Fruit fly (Drosophila melanogaster) whole organism, embryonic: ENCODE results near the gene CG31636.
A peak's percentile ranks its signal among the peaks of the same experiment; 100 is the strongest.

Source experiments
- Abd-B ChIP-seq: fragments of 200-800 bp; sonication (Bioruptor generic); optimal IDR thresholded peaks from 2 replicates; lab custom pipeline; 2018; ENCODE audit warnings: missing biosample characterization, mild to moderate bottlenecking, missing genetic modification characterization, moderate library complexity
- Aef1 ChIP-seq: fragments of 200-800 bp; sonication (Bioruptor generic); IDR thresholded peaks from 3 replicates; pipeline ENCODE4 v1.3.6; 2022; ENCODE audit warnings: missing biosample characterization, missing genetic modification characterization
- CG10209 ChIP-seq: fragments of 200-800 bp; sonication (Bioruptor generic); optimal IDR thresholded peaks from 3 replicates; lab custom pipeline; 2017; ENCODE audit warnings: missing biosample characterization, mild to moderate bottlenecking, missing genetic modification characterization, missing genetic modification reagents
- CG11093 ChIP-seq: fragments of 200-800 bp; sonication (Bioruptor generic); IDR thresholded peaks from 3 replicates; pipeline ENCODE4 v1.3.6; 2022; ENCODE audit warnings: missing biosample characterization, missing genetic modification characterization
- CG12744 ChIP-seq: fragments of 200-800 bp; sonication (Bioruptor generic); optimal IDR thresholded peaks from 2 replicates; lab custom pipeline; 2016; ENCODE audit warnings: missing biosample characterization, missing genetic modification characterization
- CG12769 ChIP-seq: fragments of 200-800 bp; sonication (Bioruptor generic); optimal IDR thresholded peaks from 2 replicates; lab custom pipeline; 2019; ENCODE audit warnings: missing biosample characterization, mild to moderate bottlenecking, missing genetic modification characterization, moderate library complexity
- CG13424 ChIP-seq: fragments of 200-800 bp; sonication (Bioruptor generic); optimal IDR thresholded peaks from 2 replicates; lab custom pipeline; 2019; ENCODE audit warnings: missing biosample characterization, mild to moderate bottlenecking, missing genetic modification characterization, moderate library complexity
- CG15514 ChIP-seq: fragments of 200-800 bp; sonication (Bioruptor generic); optimal IDR thresholded peaks from 3 replicates; lab custom pipeline; 2017; ENCODE audit warnings: missing biosample characterization, missing genetic modification characterization, mild to moderate bottlenecking, moderate library complexity, missing genetic modification reagents
- CG15696 ChIP-seq: fragments of 200-800 bp; sonication (Bioruptor generic); optimal IDR thresholded peaks from 2 replicates; lab custom pipeline; 2019; ENCODE audit warnings: missing biosample characterization, mild to moderate bottlenecking, missing genetic modification characterization, moderate library complexity
- CG16863 ChIP-seq: fragments of 200-800 bp; sonication (Bioruptor generic); optimal IDR thresholded peaks from 3 replicates; lab custom pipeline; 2016; ENCODE audit warnings: missing biosample characterization, missing genetic modification characterization
- CG2120 ChIP-seq: fragments of 200-800 bp; sonication (Bioruptor generic); optimal IDR thresholded peaks from 3 replicates; lab custom pipeline; 2016; ENCODE audit warnings: missing biosample characterization, missing genetic modification characterization
- CG31224 ChIP-seq: fragments of 200-800 bp; sonication (Bioruptor generic); IDR thresholded peaks from 2 replicates; pipeline ENCODE4 v1.3.6; 2022; ENCODE audit warnings: missing biosample characterization, missing genetic modification characterization
- CG31388 ChIP-seq: fragments of 200-800 bp; sonication (Bioruptor generic); optimal IDR thresholded peaks from 2 replicates; lab custom pipeline; 2016; ENCODE audit warnings: missing biosample characterization, missing genetic modification characterization
- CG32532 ChIP-seq: fragments of 200-800 bp; sonication (Bioruptor generic); IDR thresholded peaks from 2 replicates; pipeline ENCODE4 v1.3.6; 2022; ENCODE audit warnings: missing biosample characterization, missing genetic modification characterization
- CG3726 ChIP-seq: fragments of 200-800 bp; sonication (Bioruptor generic); IDR thresholded peaks from 3 replicates; pipeline ENCODE4, ENCODE4 v1.3.6; 2022; ENCODE audit warnings: missing biosample characterization, missing genetic modification characterization
- CG3838 ChIP-seq: fragments of 200-800 bp; sonication (Bioruptor generic); optimal IDR thresholded peaks from 3 replicates; lab custom pipeline; 2016; ENCODE audit warnings: missing biosample characterization, missing genetic modification characterization
- CG4854 ChIP-seq: fragments of 200-800 bp; sonication (Bioruptor generic); optimal IDR thresholded peaks from 2 replicates; lab custom pipeline; 2016; ENCODE audit warnings: missing biosample characterization, missing genetic modification characterization, inconsistent platforms
- CG6272 ChIP-seq: fragments of 200-800 bp; sonication (Bioruptor generic); IDR thresholded peaks from 2 replicates; pipeline ENCODE4 v1.3.6; 2022; ENCODE audit warnings: missing biosample characterization, missing genetic modification characterization
- CG7357 ChIP-seq: fragments of 200-800 bp; sonication (Bioruptor generic); IDR thresholded peaks from 3 replicates; pipeline ENCODE4 v1.3.6; 2022; ENCODE audit warnings: missing biosample characterization, missing genetic modification characterization
- CG7745 ChIP-seq: fragments of 200-800 bp; sonication (Bioruptor generic); optimal IDR thresholded peaks from 2 replicates; lab custom pipeline; 2018; ENCODE audit warnings: missing biosample characterization, mild to moderate bottlenecking, missing genetic modification characterization, moderate library complexity
- CG7987 ChIP-seq: fragments of 200-800 bp; sonication (Bioruptor generic); optimal IDR thresholded peaks from 2 replicates; lab custom pipeline; 2018; ENCODE audit warnings: missing biosample characterization, mild to moderate bottlenecking, missing genetic modification characterization, moderate library complexity
- CG8388 ChIP-seq: fragments of 200-800 bp; sonication (Bioruptor generic); optimal IDR thresholded peaks from 2 replicates; lab custom pipeline; 2019; ENCODE audit warnings: missing biosample characterization, mild to moderate bottlenecking, missing genetic modification characterization, moderate library complexity
- CG8765 ChIP-seq: fragments of 200-800 bp; sonication (Bioruptor generic); IDR thresholded peaks from 2 replicates; pipeline ENCODE4 v1.3.6; 2022; ENCODE audit warnings: missing biosample characterization, missing genetic modification characterization
- CG9437 ChIP-seq: fragments of 200-800 bp; sonication (Bioruptor generic); optimal IDR thresholded peaks from 2 replicates; lab custom pipeline; 2018; ENCODE audit warnings: missing biosample characterization, mild to moderate bottlenecking, missing genetic modification characterization
- CrebB ChIP-seq: fragments of 200-800 bp; sonication (Bioruptor generic); optimal IDR thresholded peaks from 3 replicates; lab custom pipeline; 2018; ENCODE audit warnings: missing biosample characterization, mild to moderate bottlenecking, missing genetic modification characterization
- ERR ChIP-seq: fragments of 200-800 bp; sonication (Bioruptor generic); optimal IDR thresholded peaks from 2 replicates; lab custom pipeline; 2016; ENCODE audit warnings: missing biosample characterization, missing genetic modification characterization
- Fer2 ChIP-seq: fragments of 200-800 bp; sonication (Bioruptor generic); optimal IDR thresholded peaks from 2 replicates; lab custom pipeline; 2018; ENCODE audit warnings: missing biosample characterization, mild to moderate bottlenecking, missing genetic modification characterization, moderate library complexity
- Gsc ChIP-seq: fragments of 200-800 bp; sonication (Bioruptor generic); IDR thresholded peaks from 2 replicates; pipeline ENCODE4 v1.3.6; 2022; ENCODE audit warnings: missing biosample characterization, missing genetic modification characterization
- Hr3 ChIP-seq: fragments of 200-800 bp; sonication (Bioruptor generic); optimal IDR thresholded peaks from 3 replicates; lab custom pipeline; 2016; ENCODE audit warnings: missing biosample characterization, missing genetic modification characterization
- Lpt ChIP-seq: fragments of >200 bp; optimal IDR thresholded peaks from 2 replicates; lab custom pipeline; 2018; ENCODE audit warnings: missing biosample characterization, missing genetic modification characterization
- Mrtf ChIP-seq: fragments of 200-800 bp; sonication (Bioruptor generic); IDR thresholded peaks from 3 replicates; pipeline ENCODE4 v1.3.6; 2022; ENCODE audit warnings: missing biosample characterization, missing genetic modification characterization
- PHDP ChIP-seq: fragments of 200-800 bp; sonication (Bioruptor generic); optimal IDR thresholded peaks from 3 replicates; lab custom pipeline; 2018; ENCODE audit warnings: missing biosample characterization, mild to moderate bottlenecking, missing genetic modification characterization, moderate library complexity
- Sox102F ChIP-seq: fragments of 200-800 bp; sonication (Bioruptor generic); optimal IDR thresholded peaks from 2 replicates; lab custom pipeline; 2018; ENCODE audit warnings: missing biosample characterization, mild to moderate bottlenecking, missing genetic modification characterization, moderate library complexity
- Sry-δ ChIP-seq: fragments of 200-800 bp; sonication (Bioruptor generic); optimal IDR thresholded peaks from 2 replicates; lab custom pipeline; 2016; ENCODE audit warnings: missing biosample characterization, missing genetic modification characterization
- ato ChIP-seq: fragments of 200-800 bp; sonication (Bioruptor generic); IDR thresholded peaks from 2 replicates; pipeline ENCODE4 v1.3.6; 2022; ENCODE audit warnings: missing biosample characterization, missing genetic modification characterization; ENCODE audit not compliant: partially characterized antibody
- bigmax ChIP-seq: fragments of 200-800 bp; sonication (Bioruptor generic); optimal IDR thresholded peaks from 2 replicates; lab custom pipeline; 2018; ENCODE audit warnings: missing biosample characterization, mild to moderate bottlenecking, missing genetic modification characterization
- cas ChIP-seq: fragments of 200-800 bp; sonication (Bioruptor generic); IDR thresholded peaks from 2 replicates; pipeline ENCODE4 v1.3.6; 2022; ENCODE audit warnings: missing biosample characterization, missing genetic modification characterization
- ci ChIP-seq: fragments of 200-800 bp; sonication (Bioruptor generic); IDR thresholded peaks from 3 replicates; pipeline ENCODE4 v1.3.6; 2022; ENCODE audit warnings: missing biosample characterization, missing genetic modification characterization
- dati ChIP-seq: fragments of 200-800 bp; sonication (Bioruptor generic); IDR thresholded peaks from 2 replicates; pipeline ENCODE4 v1.3.6; 2022; ENCODE audit warnings: missing biosample characterization, missing genetic modification characterization
- gcm2 ChIP-seq: fragments of 200-800 bp; sonication (Bioruptor generic); optimal IDR thresholded peaks from 2 replicates; lab custom pipeline; 2016; ENCODE audit warnings: missing biosample characterization, missing genetic modification characterization
- grau ChIP-seq: fragments of 200-800 bp; optimal IDR thresholded peaks from 3 replicates; lab custom pipeline; 2019; ENCODE audit warnings: missing biosample characterization, mild to moderate bottlenecking, missing genetic modification characterization, moderate library complexity
- ken ChIP-seq: fragments of 200-800 bp; sonication (Bioruptor generic); IDR thresholded peaks from 3 replicates; pipeline ENCODE4 v1.3.6; 2022; ENCODE audit warnings: missing biosample characterization, missing genetic modification characterization
- lola ChIP-seq, 3 experiments: fragments of >200 bp in 2 of 3; fragments of 200-800 bp in 1 of 3; sonication (Bioruptor generic) in 1 of 3; optimal IDR thresholded peaks; 2 replicates each; lab custom pipeline; 2017 to 2019; ENCODE audit warnings: missing biosample characterization in 3 of 3, missing genetic modification characterization in 3 of 3, mild to moderate bottlenecking in 1 of 3, moderate library complexity in 1 of 3
- luna ChIP-seq: fragments of 200-800 bp; sonication (Bioruptor generic); optimal IDR thresholded peaks from 2 replicates; lab custom pipeline; 2016; ENCODE audit warnings: missing biosample characterization, missing genetic modification characterization
- nau ChIP-seq: fragments of 200-800 bp; sonication (Bioruptor generic); optimal IDR thresholded peaks from 3 replicates; lab custom pipeline; 2017; ENCODE audit warnings: missing biosample characterization, mild to moderate bottlenecking, missing genetic modification characterization, missing genetic modification reagents
- pzg ChIP-seq: fragments of 200-800 bp; sonication (Bioruptor generic); optimal IDR thresholded peaks from 3 replicates; lab custom pipeline; 2018; ENCODE audit warnings: missing biosample characterization, mild to moderate bottlenecking, missing genetic modification characterization, moderate library complexity
- ranshi ChIP-seq: fragments of 200-800 bp; sonication (Bioruptor generic); IDR thresholded peaks from 2 replicates; pipeline ENCODE4 v1.3.6; 2022; ENCODE audit warnings: missing biosample characterization, missing genetic modification characterization
- slp2 ChIP-seq: fragments of 200-800 bp; sonication (Bioruptor generic); optimal IDR thresholded peaks from 2 replicates; lab custom pipeline; 2016; ENCODE audit warnings: missing biosample characterization, missing genetic modification characterization
- tio ChIP-seq: fragments of 200-800 bp; sonication (Bioruptor generic); optimal IDR thresholded peaks from 2 replicates; lab custom pipeline; 2017; ENCODE audit warnings: missing biosample characterization, missing genetic modification characterization, inconsistent platforms
- vvl ChIP-seq: fragments of 200-800 bp; sonication (Bioruptor generic); IDR thresholded peaks from 2 replicates; pipeline ENCODE4 v1.3.6; 2022; ENCODE audit warnings: missing biosample characterization, missing genetic modification characterization
- wek ChIP-seq: fragments of 200-800 bp; sonication (Bioruptor generic); optimal IDR thresholded peaks from 3 replicates; lab custom pipeline; 2018; ENCODE audit warnings: missing biosample characterization, mild to moderate bottlenecking, missing genetic modification characterization, moderate library complexity
- zfh1 ChIP-seq: fragments of 200-800 bp; sonication (Bioruptor generic); IDR thresholded peaks from 3 replicates; pipeline ENCODE4 v1.3.6; 2022; ENCODE audit warnings: missing biosample characterization, missing genetic modification characterization

CG31636 gene

DNA sequence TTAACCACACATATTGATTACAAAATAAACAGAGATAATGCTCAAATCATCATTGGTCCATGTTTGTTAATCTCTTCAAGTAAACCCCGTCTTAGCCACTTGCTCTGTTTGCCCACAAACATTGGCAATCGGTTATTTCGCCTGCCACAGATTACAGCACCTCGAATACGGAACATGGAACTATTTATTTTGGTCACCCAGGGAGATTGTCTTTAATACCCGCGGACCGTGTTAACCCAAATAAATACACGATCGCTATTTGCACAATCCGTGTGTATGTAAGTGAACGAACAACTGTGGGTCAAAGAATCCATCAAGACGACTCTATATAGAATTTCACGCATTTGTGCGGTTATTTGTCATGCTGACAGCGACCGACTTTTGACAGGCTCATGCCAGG lies 42.8 kb upstream of the CG31636 start:
- TF ChIP-seq gcm2 (GFP tag; lab: Kevin White, UChicago) = no peak
- TF ChIP-seq Mrtf (GFP tag; lab: Robert Waterston, UW) = no peak
- no peak for TF ChIP-seq cas (GFP tag; lab: Robert Waterston, UW)
- TF ChIP-seq ci (GFP tag; lab: Robert Waterston, UW) = peak; percentile 67; the same call in 2 of the 3 replicates
- no peak for TF ChIP-seq CG8388 (GFP tag; lab: Kevin White, UChicago)
- TF ChIP-seq Hr3 (GFP tag; lab: Kevin White, UChicago) = no peak
- no peak for TF ChIP-seq CG31224
- peak; percentile 40 for TF ChIP-seq CG12744 (GFP tag; lab: Kevin White, UChicago)
- 0 out of 2 replicates have a peak, but pooled peaks have one; percentile 5 for TF ChIP-seq CG32532 (GFP tag; lab: Robert Waterston, UW)
- no peak for TF ChIP-seq CG15514 (GFP tag; lab: Kevin White, UChicago)
- TF ChIP-seq Aef1 (GFP tag; lab: Robert Waterston, UW) = no peak
- TF ChIP-seq CG13424 (tag; lab: Kevin White, UChicago) = no peak
- TF ChIP-seq CG31388 = no peak
- peak; percentile 45 for TF ChIP-seq CG12769 (tag; lab: Kevin White, UChicago)
- peak; percentile 29 for TF ChIP-seq PHDP (tag; lab: Kevin White, UChicago)
- no peak for TF ChIP-seq ranshi (GFP tag; lab: Robert Waterston, UW)
- no peak for TF ChIP-seq CG3838
- no peak for TF ChIP-seq ato
- no peak for TF ChIP-seq Fer2 (tag; lab: Kevin White, UChicago)
- TF ChIP-seq CG7745 (tag; lab: Kevin White, UChicago) = peak; percentile 74
- no peak for TF ChIP-seq CG2120 (GFP tag; lab: Kevin White, UChicago)
- no peak for TF ChIP-seq pzg (GFP tag; lab: Kevin White, UChicago)
- no peak for TF ChIP-seq CG6272
- TF ChIP-seq CG3726 (GFP tag; lab: Robert Waterston, UW) = no peak
- TF ChIP-seq CG16863 (GFP tag; lab: Kevin White, UChicago) = peak; percentile 21
- peak; percentile 91 for TF ChIP-seq CG15696 (tag; lab: Kevin White, UChicago)
- TF ChIP-seq Abd-B = no peak
- TF ChIP-seq luna (GFP tag; lab: Kevin White, UChicago) = no peak
- TF ChIP-seq ERR (GFP tag; lab: Kevin White, UChicago) = no peak
- peak; percentile 3 for TF ChIP-seq tio (GFP tag; lab: Kevin White, UChicago)
- no peak for TF ChIP-seq CG7357 (GFP tag; lab: Robert Waterston, UW)
- TF ChIP-seq CG7987 = no peak
- no peak for TF ChIP-seq CG8765 (GFP tag; lab: Robert Waterston, UW)
- TF ChIP-seq Lpt (GFP tag; lab: Kevin White, UChicago) = no peak
- TF ChIP-seq CG9437 = no peak
- TF ChIP-seq Sox102F (GFP tag; lab: Kevin White, UChicago) = no peak
- no peak for TF ChIP-seq ken (GFP tag; lab: Robert Waterston, UW)
- no peak for TF ChIP-seq Gsc (GFP tag; lab: Robert Waterston, UW)
- TF ChIP-seq CrebB = peak; percentile 24
- TF ChIP-seq lola (GFP tag; optimal IDR thresholded peaks at IDR 0.05; lab: Kevin White, UChicago) = peak in 1 of 3 experiments; percentile 70
- no peak for TF ChIP-seq grau (tag; lab: Kevin White, UChicago)
- no peak for TF ChIP-seq slp2 (GFP tag; lab: Kevin White, UChicago)
- TF ChIP-seq dati = no peak
- TF ChIP-seq nau (GFP tag; lab: Kevin White, UChicago) = no peak
- TF ChIP-seq CG4854 = no peak
- TF ChIP-seq zfh1 (GFP tag; lab: Robert Waterston, UW) = peak; percentile 60; the same call in 2 of the 3 replicates
- TF ChIP-seq Sry-δ = no peak
- TF ChIP-seq bigmax = no peak
- peak; percentile 64 for TF ChIP-seq CG10209 (GFP tag; lab: Kevin White, UChicago)
- TF ChIP-seq CG11093 (GFP tag; lab: Robert Waterston, UW) = no peak
- TF ChIP-seq wek (GFP tag; lab: Kevin White, UChicago) = peak; percentile 56
- TF ChIP-seq vvl (GFP tag; lab: Robert Waterston, UW) = no peak
